Fruit fly (Drosophila melanogaster) whole organism, adult: ENCODE data around the gene sinah.

Source experiments
- CG11617 ChIP-seq: fragments of 200-800 bp; sonication (Bioruptor generic); optimal IDR thresholded peaks from 2 replicates; lab custom pipeline; 2017; ENCODE audit warnings: mild to moderate bottlenecking, missing biosample characterization, missing genetic modification reagents, missing genetic modification characterization
- CG12768 ChIP-seq: fragments of 200-800 bp; sonication (Bioruptor generic); optimal IDR thresholded peaks from 2 replicates; lab custom pipeline; 2017; ENCODE audit warnings: missing biosample characterization, missing genetic modification characterization, mild to moderate bottlenecking, moderate library complexity, missing genetic modification reagents
- CG14711 ChIP-seq: fragments of 200-800 bp; sonication (Bioruptor generic); optimal IDR thresholded peaks from 2 replicates; lab custom pipeline; 2018; ENCODE audit warnings: missing biosample characterization, mild to moderate bottlenecking, missing genetic modification characterization, moderate library complexity
- CG33017 ChIP-seq: fragments of 200-800 bp; sonication (Bioruptor generic); optimal IDR thresholded peaks from 2 replicates; lab custom pipeline; 2018; ENCODE audit warnings: missing biosample characterization, mild to moderate bottlenecking, missing genetic modification characterization, moderate library complexity
- Crg-1 ChIP-seq: fragments of 200-800 bp; sonication (Bioruptor generic); optimal IDR thresholded peaks from 2 replicates; lab custom pipeline; 2016; ENCODE audit warnings: missing biosample characterization, missing genetic modification characterization
- Hr96 ChIP-seq: fragments of 200-800 bp; sonication (Bioruptor generic); optimal IDR thresholded peaks from 2 replicates; lab custom pipeline; 2016; ENCODE audit warnings: missing biosample characterization, missing genetic modification characterization
- Mnt ChIP-seq: fragments of 200-800 bp; sonication (Bioruptor generic); optimal IDR thresholded peaks from 2 replicates; lab custom pipeline; 2016; ENCODE audit warnings: missing biosample characterization, mild to moderate bottlenecking, missing genetic modification characterization
- bab1 ChIP-seq: fragments of 200-800 bp; sonication (Bioruptor generic); optimal IDR thresholded peaks from 3 replicates; lab custom pipeline; 2019; ENCODE audit warnings: missing biosample characterization, mild to moderate bottlenecking, missing genetic modification characterization, moderate library complexity
- cnc ChIP-seq, 2 experiments: fragments of >200 bp; optimal IDR thresholded peaks; 2 replicates each; lab custom pipeline; 2017
- ovo ChIP-seq: fragments of 200-800 bp; sonication (Bioruptor generic); optimal IDR thresholded peaks from 2 replicates; lab custom pipeline; 2016; ENCODE audit warnings: missing biosample characterization, missing genetic modification characterization
- pad ChIP-seq: fragments of 200-800 bp; sonication (Bioruptor generic); optimal IDR thresholded peaks from 3 replicates; lab custom pipeline; 2017; ENCODE audit warnings: missing biosample characterization, missing genetic modification characterization, mild to moderate bottlenecking, moderate library complexity, missing genetic modification reagents

- TF ChIP-seq pad (no peak), CG11617 (GFP tag; lab: Kevin White, UChicago) (no peak), Crg-1 (GFP tag; lab: Kevin White, UChicago) (no peak), bab1 (GFP tag; lab: Kevin White, UChicago) (no peak), CG33017 (tag; lab: Kevin White, UChicago) (no peak), Mnt (no peak), Hr96 (GFP tag; lab: Kevin White, UChicago) (no peak), cnc (optimal IDR thresholded peaks at IDR 0.05; lab: Kevin White, UChicago) (no peak), CG14711 (tag; lab: Kevin White, UChicago) (no peak), CG12768 (GFP tag; lab: Kevin White, UChicago) (no peak), ovo (no peak)
Observed at dm6 chr3L:16876785-16877468, 18.0 kb downstream of the sinah start, which contains the start of gene CG32170.
